Fruit fly (Drosophila melanogaster): ENCODE results near the gene CG13054.

The CG13054 gene

dm6 chr3L:16279987-16280454, 23.0 kb upstream of the CG13054 start, which contains the start of gene CG13064:
Gene CG13064 (plus strand): TSS chr3L:16280404.
- TF ChIP-seq fd59A (GFP tag; optimal IDR thresholded peaks at IDR 0.05): no peak
- TF ChIP-seq Ets96B (tag; optimal IDR thresholded peaks at IDR 0.05): no peak
- no peak for TF ChIP-seq CG6276 (GFP tag; optimal IDR thresholded peaks at IDR 0.05)
- TF ChIP-seq ss (GFP tag; optimal IDR thresholded peaks at IDR 0.05): peak in 1 of 2 experiments; percentile 63
- TF ChIP-seq CG10631 (GFP tag; optimal IDR thresholded peaks at IDR 0.05): no peak
- peak; percentile 47 for TF ChIP-seq Eip75B (GFP tag; optimal IDR thresholded peaks at IDR 0.05)
- no peak for TF ChIP-seq CG8632 (GFP tag; optimal IDR thresholded peaks at IDR 0.05)
- TF ChIP-seq dsx (GFP tag; optimal IDR thresholded peaks at IDR 0.05; ENCODE audit: poor library complexity, severe bottlenecking): peak; percentile 55
- no peak for TF ChIP-seq esn (GFP tag; optimal IDR thresholded peaks at IDR 0.05)
- TF ChIP-seq Eip78C (GFP tag): peak; percentile 53
- TF ChIP-seq Lpt (GFP tag; optimal IDR thresholded peaks at IDR 0.05): peak; percentile 8
- TF ChIP-seq Sox102F (GFP tag; optimal IDR thresholded peaks at IDR 0.05): peak; percentile 19

dm6 chr3L:16279171-16279570, 22.2 kb upstream of the CG13054 start, which contains the start of gene CG13050:
Gene CG13050 (minus strand): TSS chr3L:16279271.
- TF ChIP-seq CG6276 (GFP tag; optimal IDR thresholded peaks at IDR 0.05): no peak
- no peak for TF ChIP-seq CG31627 (GFP tag; optimal IDR thresholded peaks at IDR 0.05)
- no peak for TF ChIP-seq CG11902 (GFP tag; optimal IDR thresholded peaks at IDR 0.05)
- no peak for TF ChIP-seq dac (GFP tag; optimal IDR thresholded peaks at IDR 0.05)
- no peak for TF ChIP-seq CG34406 (GFP tag; optimal IDR thresholded peaks at IDR 0.05)
- TF ChIP-seq Eip78C (GFP tag): no peak
- no peak for TF ChIP-seq Blimp-1 (GFP tag; optimal IDR thresholded peaks at IDR 0.05)

dm6 chr3L:16277135-16277534, 20.1 kb upstream of the CG13054 start, which contains the start of gene CG13065:
Gene CG13065 (plus strand): TSS chr3L:16277435.
- no peak for TF ChIP-seq salr (GFP tag; optimal IDR thresholded peaks at IDR 0.05)
- TF ChIP-seq CG11294 (GFP tag; IDR thresholded peaks at IDR 0.05): no peak
- TF ChIP-seq dsx (GFP tag; optimal IDR thresholded peaks at IDR 0.05; ENCODE audit: poor library complexity, severe bottlenecking): no peak
- no peak for TF ChIP-seq fd85E (GFP tag; optimal IDR thresholded peaks at IDR 0.05)
- TF ChIP-seq Hr4 (GFP tag; optimal IDR thresholded peaks at IDR 0.05): no peak
- TF ChIP-seq OdsH (GFP tag; optimal IDR thresholded peaks at IDR 0.05): no peak
- TF ChIP-seq lz (GFP tag; optimal IDR thresholded peaks at IDR 0.05): no peak
- TF ChIP-seq Met (GFP tag; optimal IDR thresholded peaks at IDR 0.05): no peak
- TF ChIP-seq Eip75B (GFP tag; optimal IDR thresholded peaks at IDR 0.05): no peak
- TF ChIP-seq spab (GFP tag; optimal IDR thresholded peaks at IDR 0.05): no peak
- TF ChIP-seq CG10669 (GFP tag; optimal IDR thresholded peaks at IDR 0.05): no peak
- no peak for TF ChIP-seq ss (GFP tag; optimal IDR thresholded peaks at IDR 0.05)
- TF ChIP-seq CG32006 (GFP tag; optimal IDR thresholded peaks at IDR 0.05): no peak
- no peak for TF ChIP-seq CG11902 (GFP tag; optimal IDR thresholded peaks at IDR 0.05)

- no peak for TF ChIP-seq CG1621 (tag; optimal IDR thresholded peaks at IDR 0.05)
- peak; percentile 9 for TF ChIP-seq fd59A (GFP tag; optimal IDR thresholded peaks at IDR 0.05)
- no peak for TF ChIP-seq CG10631 (GFP tag; optimal IDR thresholded peaks at IDR 0.05)
- no peak for TF ChIP-seq eg (GFP tag; IDR thresholded peaks at IDR 0.05)
- no peak for TF ChIP-seq Sox102F (GFP tag; optimal IDR thresholded peaks at IDR 0.05)
- no peak for TF ChIP-seq CG4318 (GFP tag; optimal IDR thresholded peaks at IDR 0.05)
- TF ChIP-seq CG6163 (GFP tag; IDR thresholded peaks at IDR 0.05): no peak
- no peak for TF ChIP-seq Hr38 (GFP tag; optimal IDR thresholded peaks at IDR 0.05)
- no peak for TF ChIP-seq acj6 (GFP tag; optimal IDR thresholded peaks at IDR 0.05)
- no peak for TF ChIP-seq Sox15 (GFP tag; optimal IDR thresholded peaks at IDR 0.05)
- TF ChIP-seq CG6276 (GFP tag; optimal IDR thresholded peaks at IDR 0.05): no peak
- no peak for TF ChIP-seq CG3919 (GFP tag; optimal IDR thresholded peaks at IDR 0.05)
- peak; percentile 16 for TF ChIP-seq spab (GFP tag; optimal IDR thresholded peaks at IDR 0.05)
- TF ChIP-seq Met (GFP tag; optimal IDR thresholded peaks at IDR 0.05): no peak
- peak; percentile 37 for TF ChIP-seq Ets96B (tag; optimal IDR thresholded peaks at IDR 0.05)
- TF ChIP-seq Lpt (GFP tag; optimal IDR thresholded peaks at IDR 0.05): no peak
- TF ChIP-seq CG32006 (GFP tag; optimal IDR thresholded peaks at IDR 0.05): peak; percentile 20
- no peak for TF ChIP-seq CG7368 (GFP tag; optimal IDR thresholded peaks at IDR 0.05)
- TF ChIP-seq CG15336 (GFP tag; IDR thresholded peaks at IDR 0.05): no peak; the same call in 1 of the 2 replicates
- TF ChIP-seq CG34406 (GFP tag; optimal IDR thresholded peaks at IDR 0.05): no peak
- TF ChIP-seq Smox (GFP tag; optimal IDR thresholded peaks at IDR 0.05): no peak
- TF ChIP-seq CG11902 (GFP tag; optimal IDR thresholded peaks at IDR 0.05): no peak
- TF ChIP-seq svp (GFP tag): peak; percentile 17
- no peak for TF ChIP-seq Blimp-1 (GFP tag; optimal IDR thresholded peaks at IDR 0.05)
- TF ChIP-seq CG3032 (tag; optimal IDR thresholded peaks at IDR 0.05): peak; percentile 51
- no peak for TF ChIP-seq esn (GFP tag; optimal IDR thresholded peaks at IDR 0.05)
- TF ChIP-seq cyc (GFP tag; optimal IDR thresholded peaks at IDR 0.05): no peak
- TF ChIP-seq CG31627 (GFP tag; optimal IDR thresholded peaks at IDR 0.05): no peak
- TF ChIP-seq Hr4 (GFP tag; optimal IDR thresholded peaks at IDR 0.05): no peak
- no peak for TF ChIP-seq CG11294 (GFP tag; IDR thresholded peaks at IDR 0.05)
- TF ChIP-seq Hr39 (GFP tag; optimal IDR thresholded peaks at IDR 0.05): no peak
- no peak for TF ChIP-seq salr (GFP tag; optimal IDR thresholded peaks at IDR 0.05)
Measured at dm6 chr3L:16275391-16276017, 18.5 kb upstream of the CG13054 start.
